Fruit fly (Drosophila melanogaster) whole organism, embryonic: Measurements from ENCODE around the gene Svil.
A peak's percentile ranks its signal among the peaks of the same experiment; 100 is the strongest.

Experiments used
- Adf1 ChIP-seq: fragments of 200-800 bp; sonication (Bioruptor generic); IDR thresholded peaks from 2 replicates; pipeline ENCODE4 v1.3.6; 2022; ENCODE audit warnings: missing biosample characterization, missing genetic modification characterization
- Antp ChIP-seq: fragments of 200-800 bp; sonication (Bioruptor generic); optimal IDR thresholded peaks from 3 replicates; lab custom pipeline; 2016; ENCODE audit warnings: missing biosample characterization, missing genetic modification characterization
- BEAF-32 ChIP-seq: fragments of 200-800 bp; sonication (Bioruptor generic); optimal IDR thresholded peaks from 3 replicates; lab custom pipeline; 2017; ENCODE audit warnings: missing biosample characterization, missing genetic modification characterization, mild to moderate bottlenecking, moderate library complexity, missing genetic modification reagents
- Bgb ChIP-seq: fragments of 200-800 bp; sonication (Bioruptor generic); IDR thresholded peaks from 2 replicates; pipeline ENCODE4 v1.3.6; 2022; ENCODE audit warnings: missing biosample characterization, missing genetic modification characterization; ENCODE audit not compliant: partially characterized antibody
- CG10654 ChIP-seq: fragments of 200-800 bp; sonication (Bioruptor generic); optimal IDR thresholded peaks from 2 replicates; lab custom pipeline; 2016; ENCODE audit warnings: missing biosample characterization, missing genetic modification characterization
- CG12744 ChIP-seq: fragments of 200-800 bp; sonication (Bioruptor generic); optimal IDR thresholded peaks from 2 replicates; lab custom pipeline; 2016; ENCODE audit warnings: missing biosample characterization, missing genetic modification characterization
- CG14014 ChIP-seq: fragments of 200-800 bp; sonication (Bioruptor generic); IDR thresholded peaks from 2 replicates; pipeline ENCODE4 v1.3.6; 2022; ENCODE audit warnings: missing biosample characterization, missing genetic modification characterization
- CG14441 ChIP-seq: fragments of 200-800 bp; sonication (Bioruptor generic); IDR thresholded peaks from 2 replicates; pipeline ENCODE4 v1.3.6; 2022; ENCODE audit warnings: missing biosample characterization, missing genetic modification characterization
- CG15269 ChIP-seq: fragments of 200-800 bp; sonication (Bioruptor generic); optimal IDR thresholded peaks from 2 replicates; lab custom pipeline; 2018; ENCODE audit warnings: missing biosample characterization, mild to moderate bottlenecking, missing genetic modification characterization, moderate library complexity
- CG15601 ChIP-seq: fragments of 200-800 bp; sonication (Bioruptor generic); optimal IDR thresholded peaks from 3 replicates; lab custom pipeline; 2019; ENCODE audit warnings: missing biosample characterization, mild to moderate bottlenecking, missing genetic modification characterization, moderate library complexity
- CG18764 ChIP-seq: fragments of 200-800 bp; sonication (Bioruptor generic); optimal IDR thresholded peaks from 3 replicates; lab custom pipeline; 2016; ENCODE audit warnings: missing biosample characterization, missing genetic modification characterization
- CG2129 ChIP-seq: fragments of 200-800 bp; sonication (Bioruptor generic); IDR thresholded peaks from 2 replicates; pipeline ENCODE4 v1.3.6; 2022; ENCODE audit warnings: missing biosample characterization, missing genetic modification characterization; ENCODE audit not compliant: partially characterized antibody
- CG2199 ChIP-seq: fragments of 200-800 bp; sonication (Bioruptor generic); IDR thresholded peaks from 3 replicates; pipeline ENCODE4 v1.3.6; 2022; ENCODE audit warnings: missing biosample characterization, missing genetic modification characterization
- CG30403 ChIP-seq: fragments of 200-800 bp; sonication (Bioruptor generic); optimal IDR thresholded peaks from 3 replicates; lab custom pipeline; 2016; ENCODE audit warnings: missing biosample characterization, missing genetic modification characterization
- CG31365 ChIP-seq: fragments of 200-800 bp; sonication (Bioruptor generic); optimal IDR thresholded peaks from 2 replicates; lab custom pipeline; 2018; ENCODE audit warnings: missing biosample characterization, mild to moderate bottlenecking, missing genetic modification characterization
- CG3726 ChIP-seq: fragments of 200-800 bp; sonication (Bioruptor generic); IDR thresholded peaks from 3 replicates; pipeline ENCODE4, ENCODE4 v1.3.6; 2022; ENCODE audit warnings: missing biosample characterization, missing genetic modification characterization
- CG4424 ChIP-seq: fragments of 200-800 bp; sonication (Bioruptor generic); optimal IDR thresholded peaks from 3 replicates; lab custom pipeline; 2016; ENCODE audit warnings: missing biosample characterization, missing genetic modification characterization
- CG7357 ChIP-seq: fragments of 200-800 bp; sonication (Bioruptor generic); IDR thresholded peaks from 3 replicates; pipeline ENCODE4 v1.3.6; 2022; ENCODE audit warnings: missing biosample characterization, missing genetic modification characterization
- CG9797 ChIP-seq: fragments of 200-800 bp; sonication (Bioruptor generic); optimal IDR thresholded peaks from 3 replicates; lab custom pipeline; 2018; ENCODE audit warnings: missing biosample characterization, mild to moderate bottlenecking, missing genetic modification characterization
- D ChIP-seq, 2 experiments: fragments of 200-800 bp in 1 of 2; fragments of >200 bp in 1 of 2; sonication (Bioruptor generic) in 1 of 2; optimal IDR thresholded peaks; 2 replicates in 1 of 2; 3 replicates in 1 of 2; lab custom pipeline; 2017; ENCODE audit warnings: mild to moderate bottlenecking in 1 of 2, missing biosample characterization in 1 of 2, missing genetic modification characterization in 1 of 2, missing genetic modification reagents in 1 of 2
- Doc3 ChIP-seq: fragments of 200-800 bp; sonication (Bioruptor generic); IDR thresholded peaks from 3 replicates; pipeline ENCODE4 v1.3.6; 2022; ENCODE audit warnings: missing biosample characterization, missing genetic modification characterization; ENCODE audit not compliant: partially characterized antibody
- HHEX ChIP-seq: fragments of 200-800 bp; sonication (Bioruptor generic); optimal IDR thresholded peaks from 3 replicates; lab custom pipeline; 2017; ENCODE audit warnings: missing biosample characterization, mild to moderate bottlenecking, missing genetic modification characterization, missing genetic modification reagents
- HLH54F ChIP-seq: fragments of 200-800 bp; sonication (Bioruptor generic); optimal IDR thresholded peaks from 3 replicates; lab custom pipeline; 2016; ENCODE audit warnings: missing biosample characterization, missing genetic modification characterization
- HLHmδ ChIP-seq: fragments of 200-800 bp; sonication (Bioruptor generic); optimal IDR thresholded peaks from 2 replicates; lab custom pipeline; 2018; ENCODE audit warnings: missing biosample characterization, mild to moderate bottlenecking, missing genetic modification characterization, moderate library complexity
- Mad ChIP-seq: fragments of 200-800 bp; sonication (Bioruptor generic); optimal IDR thresholded peaks from 2 replicates; lab custom pipeline; 2016; ENCODE audit warnings: missing biosample characterization, missing genetic modification characterization
- Max ChIP-seq: fragments of 200-800 bp; sonication (Bioruptor generic); optimal IDR thresholded peaks from 2 replicates; lab custom pipeline; 2016; ENCODE audit warnings: missing biosample characterization, mild to moderate bottlenecking, missing genetic modification characterization
- Nf-YB ChIP-seq: fragments of 200-800 bp; sonication (Bioruptor generic); optimal IDR thresholded peaks from 3 replicates; lab custom pipeline; 2019; ENCODE audit warnings: missing biosample characterization, mild to moderate bottlenecking, missing genetic modification characterization, moderate library complexity
- Ptx1 ChIP-seq: fragments of 200-800 bp; sonication (Bioruptor generic); IDR thresholded peaks from 2 replicates; pipeline ENCODE4 v1.3.6; 2022; ENCODE audit warnings: missing biosample characterization, missing genetic modification characterization
- Rx ChIP-seq: fragments of 200-800 bp; sonication (Bioruptor generic); IDR thresholded peaks from 2 replicates; pipeline ENCODE4 v1.3.6; 2022; ENCODE audit warnings: missing biosample characterization, missing genetic modification characterization
- Sry-δ ChIP-seq: fragments of 200-800 bp; sonication (Bioruptor generic); optimal IDR thresholded peaks from 2 replicates; lab custom pipeline; 2016; ENCODE audit warnings: missing biosample characterization, missing genetic modification characterization
- Usf ChIP-seq: fragments of 200-800 bp; sonication (Bioruptor generic); optimal IDR thresholded peaks from 2 replicates; lab custom pipeline; 2017; ENCODE audit warnings: missing genotype, missing biosample characterization, missing genetic modification characterization
- abd-A ChIP-seq: fragments of 200-800 bp; sonication (Bioruptor generic); optimal IDR thresholded peaks from 3 replicates; lab custom pipeline; 2019; ENCODE audit warnings: missing biosample characterization, mild to moderate bottlenecking, missing genetic modification characterization, moderate library complexity
- cad ChIP-seq: fragments of >200 bp; optimal IDR thresholded peaks from 2 replicates; lab custom pipeline; 2017; ENCODE audit warnings: missing biosample characterization, missing genetic modification characterization
- cg ChIP-seq: fragments of 200-800 bp; sonication (Bioruptor generic); optimal IDR thresholded peaks from 3 replicates; lab custom pipeline; 2019; ENCODE audit warnings: missing biosample characterization, mild to moderate bottlenecking, missing genetic modification characterization, moderate library complexity
- crol ChIP-seq: fragments of 200-800 bp; sonication (Bioruptor generic); IDR thresholded peaks from 2 replicates; pipeline ENCODE4 v1.3.6; 2022; ENCODE audit warnings: missing biosample characterization, missing genetic modification characterization
- cwo ChIP-seq: fragments of 200-800 bp; sonication (Bioruptor generic); optimal IDR thresholded peaks from 3 replicates; lab custom pipeline; 2017; ENCODE audit warnings: missing biosample characterization, missing genetic modification characterization, mild to moderate bottlenecking, moderate library complexity, missing genetic modification reagents
- eve ChIP-seq, 2 experiments: fragments of >200 bp; optimal IDR thresholded peaks; 2 replicates each; lab custom pipeline; 2017; ENCODE audit warnings: missing biosample characterization in 2 of 2, missing genetic modification characterization in 2 of 2
- fd64A ChIP-seq: fragments of 200-800 bp; sonication (Bioruptor generic); optimal IDR thresholded peaks from 3 replicates; lab custom pipeline; 2018; ENCODE audit warnings: missing biosample characterization, mild to moderate bottlenecking, missing genetic modification characterization
- ftz-f1 ChIP-seq: fragments of 200-800 bp; sonication (Bioruptor generic); optimal IDR thresholded peaks from 2 replicates; lab custom pipeline; 2016; ENCODE audit warnings: missing biosample characterization, missing genetic modification characterization
- mirr ChIP-seq: fragments of 200-800 bp; sonication (Bioruptor generic); optimal IDR thresholded peaks from 3 replicates; lab custom pipeline; 2018; ENCODE audit warnings: missing biosample characterization, mild to moderate bottlenecking, missing genetic modification characterization
- nom ChIP-seq: fragments of 200-800 bp; sonication (Bioruptor generic); optimal IDR thresholded peaks from 2 replicates; lab custom pipeline; 2017; ENCODE audit warnings: missing biosample characterization, missing genetic modification characterization, mild to moderate bottlenecking, moderate library complexity, missing genetic modification reagents
- phol ChIP-seq: fragments of 200-800 bp; sonication (Bioruptor generic); optimal IDR thresholded peaks from 3 replicates; lab custom pipeline; 2018; ENCODE audit warnings: missing biosample characterization, mild to moderate bottlenecking, missing genetic modification characterization, moderate library complexity
- schlank ChIP-seq: fragments of 200-800 bp; sonication (Bioruptor generic); optimal IDR thresholded peaks from 2 replicates; lab custom pipeline; 2018; ENCODE audit warnings: missing biosample characterization, mild to moderate bottlenecking, missing genetic modification characterization
- shn ChIP-seq: fragments of 200-800 bp; sonication (Bioruptor generic); optimal IDR thresholded peaks from 3 replicates; lab custom pipeline; 2016; ENCODE audit warnings: missing biosample characterization, missing genetic modification characterization
- slbo ChIP-seq: fragments of 200-800 bp; sonication (Bioruptor generic); IDR thresholded peaks from 2 replicates; pipeline ENCODE4 v1.3.6; 2022; ENCODE audit warnings: missing biosample characterization, missing genetic modification characterization
- so ChIP-seq: fragments of 200-800 bp; sonication (Bioruptor generic); IDR thresholded peaks from 3 replicates; pipeline ENCODE4 v1.3.6; 2022; ENCODE audit warnings: missing biosample characterization, missing genetic modification characterization
- stc ChIP-seq: fragments of 200-800 bp; sonication (Bioruptor generic); IDR thresholded peaks from 2 replicates; pipeline ENCODE4 v1.3.6; 2022; ENCODE audit warnings: missing biosample characterization, missing genetic modification characterization
- tap ChIP-seq: fragments of 200-800 bp; optimal IDR thresholded peaks from 3 replicates; lab custom pipeline; 2019; ENCODE audit warnings: missing biosample characterization, mild to moderate bottlenecking, missing genetic modification characterization, moderate library complexity
- vnd ChIP-seq: fragments of 200-800 bp; sonication (Bioruptor generic); IDR thresholded peaks from 3 replicates; pipeline ENCODE4 v1.3.6; 2022; ENCODE audit warnings: missing biosample characterization, missing genetic modification characterization; ENCODE audit not compliant: partially characterized antibody

Gene Svil

dm6 chr3L:2475564-2476260 is 98.3 kb downstream of the Svil start, which contains the start of gene CG16762 (continued):
- TF ChIP-seq Usf (GFP tag; lab: Kevin White, UChicago), result no peak
- no peak for TF ChIP-seq slbo (GFP tag; lab: Robert Waterston, UW)
- TF ChIP-seq Max (GFP tag; lab: Kevin White, UChicago), result peak; percentile 49
- no peak for TF ChIP-seq BEAF-32 (GFP tag; lab: Kevin White, UChicago)
- no peak for TF ChIP-seq HLHmδ (GFP tag; lab: Kevin White, UChicago)
- TF ChIP-seq CG7357 (GFP tag; lab: Robert Waterston, UW), result no peak
- peak; percentile 11 for TF ChIP-seq CG15269 (tag; lab: Kevin White, UChicago)
- TF ChIP-seq crol (GFP tag; lab: Robert Waterston, UW), result no peak
- TF ChIP-seq cwo (GFP tag; lab: Kevin White, UChicago), result peak; percentile 45
- TF ChIP-seq so, result 0 out of 3 replicates have a peak, but pooled peaks have one; percentile 57
- no peak for TF ChIP-seq CG30403 (GFP tag; lab: Kevin White, UChicago)
- TF ChIP-seq mirr (GFP tag; lab: Kevin White, UChicago), result peak; percentile 19
- no peak for TF ChIP-seq Mad (GFP tag; lab: Kevin White, UChicago)
- TF ChIP-seq CG10654, result peak; percentile 49
- no peak for TF ChIP-seq CG14014
- TF ChIP-seq CG15601 (tag; lab: Kevin White, UChicago), result peak; percentile 77
- no peak for TF ChIP-seq Doc3 (GFP tag; lab: Robert Waterston, UW)
- no peak for TF ChIP-seq cad (GFP tag; lab: Kevin White, UChicago)
- TF ChIP-seq Bgb (GFP tag; lab: Robert Waterston, UW), result no peak
- TF ChIP-seq HHEX (GFP tag; lab: Kevin White, UChicago), result peak; percentile 71
- TF ChIP-seq schlank (tag; lab: Kevin White, UChicago), result peak; percentile 49
- TF ChIP-seq eve (GFP tag; optimal IDR thresholded peaks at IDR 0.05; lab: Kevin White, UChicago), result no peak
- TF ChIP-seq Nf-YB, result peak; percentile 41
- TF ChIP-seq CG31365 (tag; lab: Kevin White, UChicago), result peak; percentile 68
- 0 out of 2 replicates have a peak, but pooled peaks have one; percentile 19 for TF ChIP-seq stc (GFP tag; lab: Robert Waterston, UW)
- TF ChIP-seq abd-A, result no peak
- no peak for TF ChIP-seq cg (GFP tag; lab: Kevin White, UChicago)
- no peak for TF ChIP-seq ftz-f1 (GFP tag; lab: Kevin White, UChicago)
- no peak for TF ChIP-seq HLH54F (GFP tag; lab: Kevin White, UChicago)
- TF ChIP-seq Ptx1 (GFP tag; lab: Robert Waterston, UW), result no peak
- no peak for TF ChIP-seq Rx (GFP tag; lab: Robert Waterston, UW)
- no peak for TF ChIP-seq CG14441 (GFP tag; lab: Robert Waterston, UW)
- peak; percentile 23 for TF ChIP-seq shn (GFP tag; lab: Kevin White, UChicago)
- TF ChIP-seq CG18764 (GFP tag; lab: Kevin White, UChicago), result peak; percentile 69
- TF ChIP-seq CG2199 (GFP tag; lab: Robert Waterston, UW), result no peak
- no peak for TF ChIP-seq CG12744 (GFP tag; lab: Kevin White, UChicago)
- TF ChIP-seq nom (GFP tag; lab: Kevin White, UChicago), result no peak
- TF ChIP-seq phol (tag; lab: Kevin White, UChicago), result peak; percentile 8
- TF ChIP-seq vnd (GFP tag; lab: Robert Waterston, UW), result no peak
- TF ChIP-seq Antp, result peak; percentile 11
- TF ChIP-seq D (optimal IDR thresholded peaks at IDR 0.05; lab: Kevin White, UChicago), result no peak
- peak; percentile 43 for TF ChIP-seq D (GFP tag; optimal IDR thresholded peaks at IDR 0.05; lab: Kevin White, UChicago)
- TF ChIP-seq CG9797 (GFP tag; lab: Kevin White, UChicago), result no peak
- no peak for TF ChIP-seq CG2129 (GFP tag; lab: Robert Waterston, UW)
- no peak for TF ChIP-seq Adf1 (GFP tag; lab: Robert Waterston, UW)
- peak; percentile 88 for TF ChIP-seq fd64A
- TF ChIP-seq CG3726, result no peak
- TF ChIP-seq CG4424 (GFP tag; lab: Kevin White, UChicago), result peak; percentile 27
- peak; percentile 7 for TF ChIP-seq Sry-δ
- TF ChIP-seq tap, result peak; percentile 49
